Worm (Caenorhabditis elegans): ENCODE measurements around the gene nhr-164.
A peak's percentile ranks its signal among the peaks of the same experiment; 100 is the strongest.

Gene nhr-164

DNA sequence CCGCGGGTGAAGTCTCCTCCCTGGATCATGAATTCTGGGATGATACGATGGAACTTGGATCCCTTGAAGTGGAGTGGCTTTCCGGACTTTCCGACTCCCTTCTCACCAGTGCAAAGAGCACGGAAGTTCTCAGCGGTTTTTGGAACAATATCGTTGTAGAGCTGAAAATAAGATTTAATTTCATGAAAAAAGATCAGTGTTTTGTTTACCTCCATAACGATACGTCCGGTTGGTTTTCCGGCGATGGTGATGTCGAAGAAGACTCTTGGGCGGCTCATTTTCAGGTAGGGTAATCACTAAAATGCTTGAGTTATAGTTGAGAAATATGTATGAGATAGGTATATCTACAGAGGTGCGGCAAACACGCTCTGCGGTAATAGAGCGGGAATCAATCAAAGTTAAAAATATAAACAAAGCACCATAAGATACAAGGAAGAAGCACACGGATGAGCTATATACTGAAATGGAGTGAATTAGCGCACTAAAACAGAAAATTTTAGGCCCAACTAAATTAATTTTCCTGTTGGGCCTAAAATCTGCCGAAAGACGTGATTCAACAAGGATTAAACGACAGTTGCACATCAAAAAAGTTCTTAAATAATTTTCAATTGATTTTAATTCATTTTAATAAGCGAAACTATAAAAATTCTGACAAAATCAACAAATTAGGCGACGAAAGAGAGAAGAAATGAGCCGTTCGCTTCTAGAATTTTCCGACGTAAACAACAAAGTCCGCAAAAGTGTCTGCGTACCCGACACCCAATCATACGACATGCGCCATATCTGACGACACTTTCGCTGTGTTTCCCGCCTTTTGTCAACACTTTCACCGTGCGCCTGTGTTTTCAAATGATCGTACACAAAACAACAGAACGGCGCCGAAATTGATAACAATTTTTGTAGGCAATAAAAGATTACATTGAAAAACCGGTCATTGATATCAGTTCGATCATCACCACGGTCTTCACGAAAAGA, 48.2 kb downstream of the nhr-164 start, which contains the start of the genes cyn-7 and bath-36:
Gene cyn-7, minus strand, starts transcription at position 296 of the 975 bp plus-strand sequence.
Gene bath-36, plus strand, starts transcription at position 806 of the 975 bp plus-strand sequence.
- 0 out of 2 replicates have a peak, but pooled peaks have one; percentile 29 for TF ChIP-seq Y67H2A.10 (GFP tag; conservative IDR thresholded peaks at IDR 0.05)
- peak; percentile 62; the same call in 1 of the 2 replicates for TF ChIP-seq D2030.7 (GFP tag; IDR thresholded peaks at IDR 0.05)
- peak; percentile 53; the same call in 1 of the 2 replicates for TF ChIP-seq nfyb-1 (GFP tag; IDR thresholded peaks at IDR 0.05)
- no peak; the same call in 1 of the 2 replicates for TF ChIP-seq cebp-1 (GFP tag; IDR thresholded peaks at IDR 0.05)
- TF ChIP-seq cebp-1 (tag; optimal IDR thresholded peaks at IDR 0.05) = peak; percentile 61
- TF ChIP-seq madf-3 (GFP tag; IDR thresholded peaks at IDR 0.05) = 0 out of 2 replicates have a peak, but pooled peaks have one; percentile 63
- TF ChIP-seq F23B12.7 (tag; optimal IDR thresholded peaks at IDR 0.05; ENCODE audit: insufficient read depth) = peak; percentile 67
- TF ChIP-seq dpl-1 (GFP tag; optimal IDR thresholded peaks at IDR 0.05) = peak; percentile 52
- no peak for TF ChIP-seq him-1 (tag; optimal IDR thresholded peaks at IDR 0.05)
- TF ChIP-seq lin-54 (GFP tag; optimal IDR thresholded peaks at IDR 0.05) = peak; percentile 83
- TF ChIP-seq ceh-58 (GFP tag; IDR thresholded peaks at IDR 0.05) = no peak
- TF ChIP-seq ceh-40 (GFP tag; IDR thresholded peaks at IDR 0.05) = no peak
- TF ChIP-seq pha-4 (tag; optimal IDR thresholded peaks at IDR 0.05) = peak; percentile 36
- no peak for TF ChIP-seq F52B5.7 (tag; optimal IDR thresholded peaks at IDR 0.05)
- TF ChIP-seq madf-10 (tag; optimal IDR thresholded peaks at IDR 0.05) = peak; percentile 8
- peak; percentile 56 for TF ChIP-seq attf-5 (GFP tag; optimal IDR thresholded peaks at IDR 0.05)
- 0 out of 2 replicates have a peak, but pooled peaks have one; percentile 26 for TF ChIP-seq C17E4.6 (GFP tag; IDR thresholded peaks at IDR 0.05)
- TF ChIP-seq lir-1 (GFP tag; conservative IDR thresholded peaks at IDR 0.05) = peak; percentile 70
- peak; percentile 80 for TF ChIP-seq nhr-80 (tag; optimal IDR thresholded peaks at IDR 0.05)
- peak in 1 of 2 experiments; percentile 63 for TF ChIP-seq let-607 (tag; optimal IDR thresholded peaks at IDR 0.05)
- no peak for TF ChIP-seq ztf-6 (GFP tag; IDR thresholded peaks at IDR 0.05)
- TF ChIP-seq lin-35 (GFP tag; optimal IDR thresholded peaks at IDR 0.05) = peak in 1 of 3 experiments; percentile 66
- peak; percentile 44; the same call in 1 of the 2 replicates for TF ChIP-seq ceh-100 (GFP tag; IDR thresholded peaks at IDR 0.05)
- TF ChIP-seq somi-1 (GFP tag; optimal IDR thresholded peaks at IDR 0.05) = no peak
- TF ChIP-seq madf-8 (GFP tag; conservative IDR thresholded peaks at IDR 0.05) = peak; percentile 67
- peak; percentile 49 for TF ChIP-seq ztf-26 (tag; optimal IDR thresholded peaks at IDR 0.05)
- TF ChIP-seq mcd-1 (GFP tag; IDR thresholded peaks at IDR 0.05) = peak; percentile 91
- no peak for TF ChIP-seq athp-1 (tag; optimal IDR thresholded peaks at IDR 0.05)
- peak; percentile 55; the same call in 1 of the 2 replicates for TF ChIP-seq B0336.3 (GFP tag; IDR thresholded peaks at IDR 0.05)
- TF ChIP-seq mxl-1 (tag; optimal IDR thresholded peaks at IDR 0.05) = no peak
- TF ChIP-seq madf-6 (GFP tag; IDR thresholded peaks at IDR 0.05) = peak; percentile 90
- TF ChIP-seq nhr-90 (tag; optimal IDR thresholded peaks at IDR 0.05) = no peak
- TF ChIP-seq egrh-3 (GFP tag; IDR thresholded peaks at IDR 0.05) = no peak
- TF ChIP-seq lsl-1 (GFP tag; optimal IDR thresholded peaks at IDR 0.05) = peak; percentile 49
- no peak for TF ChIP-seq Y53F4B.3 (GFP tag; IDR thresholded peaks at IDR 0.05)
- peak; percentile 71; the same call in 1 of the 2 replicates for TF ChIP-seq K11D2.4 (GFP tag; IDR thresholded peaks at IDR 0.05)
- TF ChIP-seq T07F8.4 (tag; optimal IDR thresholded peaks at IDR 0.05) = no peak
- peak; percentile 66 for TF ChIP-seq ceh-91 (GFP tag; IDR thresholded peaks at IDR 0.05)
- TF ChIP-seq ekl-4 (GFP tag; IDR thresholded peaks at IDR 0.05) = peak; percentile 52
- TF ChIP-seq tbp1 (GFP tag; optimal IDR thresholded peaks at IDR 0.05) = peak; percentile 54
- no peak for TF ChIP-seq zim-3 (tag; optimal IDR thresholded peaks at IDR 0.05)
- no peak for TF ChIP-seq snpc-4 (GFP tag; optimal IDR thresholded peaks at IDR 0.05)
- peak in 2 of 4 experiments; percentile 68 to 71 for TF ChIP-seq snpc-4 (tag; optimal IDR thresholded peaks at IDR 0.05)
- TF ChIP-seq gei-17 (GFP tag; optimal IDR thresholded peaks at IDR 0.05) = peak; percentile 59
- TF ChIP-seq lin-40 (tag; optimal IDR thresholded peaks at IDR 0.05) = peak; percentile 85
- 0 out of 2 replicates have a peak, but pooled peaks have one; percentile 25 for TF ChIP-seq B0019.2 (GFP tag; conservative IDR thresholded peaks at IDR 0.05)

Data from whole organism, young adult.